Worm (Caenorhabditis elegans) whole organism, young adult: ENCODE data around the gene Y39G8B.13.

Experiments used
- B0035.1 ChIP-seq: sonication (generic microtip); optimal IDR thresholded peaks from 2 replicates; lab custom pipeline; 2016; ENCODE audit warnings: missing genetic modification characterization, mild to moderate bottlenecking, missing compliant biosample characterization, missing genotype, missing genetic modification reagents
- B0261.1 ChIP-seq: sonication (generic microtip); optimal IDR thresholded peaks from 2 replicates; lab custom pipeline; 2016; ENCODE audit warnings: mild to moderate bottlenecking, missing genetic modification characterization, moderate library complexity, missing compliant biosample characterization
- D2030.7 ChIP-seq: fragments of 200-800 bp; sonication (Bioruptor generic); IDR thresholded peaks from 2 replicates; pipeline ENCODE4 v1.3.6; 2022; ENCODE audit warnings: missing genetic modification reagents, missing genetic modification characterization, missing compliant biosample characterization
- F10E7.11 ChIP-seq: sonication (generic microtip); optimal IDR thresholded peaks from 2 replicates; lab custom pipeline; 2017; ENCODE audit warnings: mild to moderate bottlenecking, missing genetic modification characterization, moderate library complexity, missing compliant biosample characterization
- F37B4.10 ChIP-seq: fragments of 200-800 bp; sonication (Bioruptor generic); IDR thresholded peaks from 2 replicates; pipeline ENCODE4 v1.3.6; 2022; ENCODE audit warnings: missing genetic modification characterization, missing compliant biosample characterization
- F57C9.4 ChIP-seq: sonication (generic microtip); optimal IDR thresholded peaks from 2 replicates; lab custom pipeline; 2017; ENCODE audit warnings: mild to moderate bottlenecking, missing genetic modification characterization, missing compliant biosample characterization
- T26A5.8 ChIP-seq: sonication (generic microtip); optimal IDR thresholded peaks from 2 replicates; lab custom pipeline; 2016; ENCODE audit warnings: missing genetic modification characterization, missing compliant biosample characterization
- Y53G8AR.9 ChIP-seq: fragments of 200-800 bp; sonication (Bioruptor generic); conservative IDR thresholded peaks from 2 replicates; pipeline ENCODE4 v1.3.6; 2022; ENCODE audit warnings: missing genetic modification reagents, missing genetic modification characterization, missing compliant biosample characterization
- Y56A3A.18 ChIP-seq: fragments of 200-800 bp; sonication (Bioruptor generic); IDR thresholded peaks from 2 replicates; pipeline ENCODE4 v1.3.6; 2022; ENCODE audit warnings: missing genetic modification reagents, missing genetic modification characterization, missing compliant biosample characterization
- Y67H2A.10 ChIP-seq: fragments of 200-800 bp; sonication (Bioruptor generic); conservative IDR thresholded peaks from 2 replicates; pipeline ENCODE4 v1.3.6; 2022; ENCODE audit warnings: missing genetic modification reagents, missing genetic modification characterization, missing compliant biosample characterization
- Y95B8A.8 ChIP-seq: fragments of 200-800 bp; sonication (Bioruptor generic); IDR thresholded peaks from 2 replicates; pipeline ENCODE4 v1.3.6; 2022; ENCODE audit warnings: missing genetic modification reagents, missing genetic modification characterization, missing compliant biosample characterization
- akir-1 ChIP-seq: fragments of 200-800 bp; sonication (Bioruptor generic); optimal IDR thresholded peaks from 2 replicates; lab custom pipeline; 2018; ENCODE audit warnings: mild to moderate bottlenecking, missing genetic modification characterization, moderate library complexity, missing compliant biosample characterization
- aptf-2 ChIP-seq: fragments of 200-800 bp; sonication (Bioruptor generic); conservative IDR thresholded peaks from 2 replicates; pipeline ENCODE4 v1.3.6; 2022; ENCODE audit warnings: missing genetic modification reagents, missing genetic modification characterization, missing compliant biosample characterization
- aptf-3 ChIP-seq: fragments of 200-800 bp; sonication (Bioruptor generic); IDR thresholded peaks from 2 replicates; pipeline ENCODE4 v1.3.6; 2022; ENCODE audit warnings: missing genetic modification characterization, missing compliant biosample characterization
- attf-3 ChIP-seq: fragments of 200-800 bp; sonication (Bioruptor generic); conservative IDR thresholded peaks from 2 replicates; pipeline ENCODE4 v1.3.6; 2022; ENCODE audit warnings: missing genetic modification reagents, missing genetic modification characterization, missing compliant biosample characterization
- cebp-1 ChIP-seq, 2 experiments: fragments of 200-800 bp in 1 of 2; sonication (Bioruptor generic) in 1 of 2; sonication (generic microtip) in 1 of 2; IDR thresholded peaks in 1 of 2; optimal IDR thresholded peaks in 1 of 2; 2 replicates each; pipeline versions ENCODE4 v1.3.6 to Lab custom; 2017 to 2022; ENCODE audit warnings: missing compliant biosample characterization in 2 of 2, missing genetic modification characterization in 2 of 2, mild to moderate bottlenecking in 1 of 2, missing genetic modification reagents in 1 of 2, moderate library complexity in 1 of 2
- ceh-27 ChIP-seq: fragments of 200-800 bp; sonication (Bioruptor generic); optimal IDR thresholded peaks from 2 replicates; lab custom pipeline; 2018; ENCODE audit warnings: mild to moderate bottlenecking, missing genetic modification characterization, moderate library complexity, missing compliant biosample characterization
- ceh-58 ChIP-seq: fragments of 200-800 bp; sonication (Bioruptor generic); IDR thresholded peaks from 2 replicates; pipeline ENCODE4 v1.3.6; 2022; ENCODE audit warnings: missing genetic modification characterization, missing compliant biosample characterization
- ceh-79 ChIP-seq: sonication (generic microtip); optimal IDR thresholded peaks from 2 replicates; lab custom pipeline; 2017; ENCODE audit warnings: mild to moderate bottlenecking, missing genetic modification characterization, missing compliant biosample characterization
- ceh-91 ChIP-seq: fragments of 200-800 bp; sonication (Bioruptor generic); IDR thresholded peaks from 2 replicates; pipeline ENCODE4 v1.3.6; 2022; ENCODE audit warnings: missing genetic modification reagents, missing genetic modification characterization, missing compliant biosample characterization
- die-1 ChIP-seq: sonication (generic microtip); optimal IDR thresholded peaks from 2 replicates; lab custom pipeline; 2016; ENCODE audit warnings: missing genotype, mild to moderate bottlenecking, missing genetic modification characterization, missing compliant biosample characterization
- dpff-1 ChIP-seq: sonication (generic microtip); optimal IDR thresholded peaks from 2 replicates; lab custom pipeline; 2017; ENCODE audit warnings: mild to moderate bottlenecking, missing genetic modification characterization, missing compliant biosample characterization
- efl-1 ChIP-seq: fragments of 150-350 bp; optimal IDR thresholded peaks from 2 replicates; lab custom pipeline; 2014; ENCODE audit warnings: missing biosample characterization, missing genetic modification reagents, missing genetic modification characterization
- egrh-3 ChIP-seq: fragments of 200-800 bp; sonication (Bioruptor generic); IDR thresholded peaks from 2 replicates; pipeline ENCODE4 v1.3.6; 2022; ENCODE audit warnings: missing genetic modification reagents, missing genetic modification characterization, missing compliant biosample characterization
- hmg-1.2 ChIP-seq: fragments of 200-800 bp; sonication (Bioruptor generic); IDR thresholded peaks from 2 replicates; pipeline ENCODE4 v1.3.6; 2022; ENCODE audit warnings: missing genetic modification reagents, missing genetic modification characterization, missing compliant biosample characterization
- let-607 ChIP-seq, 2 experiments: fragments of 200-800 bp in 1 of 2; sonication (Bioruptor generic) in 1 of 2; sonication (generic microtip) in 1 of 2; optimal IDR thresholded peaks; 2 replicates each; lab custom pipeline; 2016 to 2018; ENCODE audit warnings: mild to moderate bottlenecking in 2 of 2, missing compliant biosample characterization in 2 of 2, missing genetic modification characterization in 2 of 2, moderate library complexity in 2 of 2, missing genotype in 1 of 2
- lin-26 ChIP-seq: fragments of 200-800 bp; sonication (Bioruptor generic); IDR thresholded peaks from 2 replicates; pipeline ENCODE4 v1.3.6; 2022; ENCODE audit warnings: missing genetic modification reagents, missing genetic modification characterization, missing compliant biosample characterization
- lin-35 ChIP-seq, 3 experiments: fragments of 150-350 bp in 2 of 3; sonication (generic microtip) in 1 of 3; optimal IDR thresholded peaks; 2 replicates each; lab custom pipeline; 2014 to 2018; ENCODE audit warnings: missing biosample characterization in 3 of 3, missing genetic modification characterization in 3 of 3, missing genetic modification reagents in 3 of 3
- lin-54 ChIP-seq: fragments of 200-800 bp; sonication (Bioruptor generic); optimal IDR thresholded peaks from 2 replicates; lab custom pipeline; 2018; ENCODE audit warnings: mild to moderate bottlenecking, missing genetic modification characterization, missing compliant biosample characterization
- lir-1 ChIP-seq: fragments of 200-800 bp; sonication (Bioruptor generic); conservative IDR thresholded peaks from 2 replicates; pipeline ENCODE4 v1.3.6; 2022; ENCODE audit warnings: missing genetic modification reagents, missing genetic modification characterization, missing compliant biosample characterization
- madf-3 ChIP-seq: fragments of 200-800 bp; sonication (Bioruptor generic); IDR thresholded peaks from 2 replicates; pipeline ENCODE4 v1.3.6; 2022; ENCODE audit warnings: missing genetic modification reagents, missing genetic modification characterization, missing compliant biosample characterization
- madf-6 ChIP-seq: fragments of 200-800 bp; sonication (Bioruptor generic); IDR thresholded peaks from 2 replicates; pipeline ENCODE4 v1.3.6; 2022; ENCODE audit warnings: missing genetic modification reagents, missing genetic modification characterization, missing compliant biosample characterization
- mxl-1 ChIP-seq: sonication (generic microtip); optimal IDR thresholded peaks from 2 replicates; lab custom pipeline; 2016; ENCODE audit warnings: missing genetic modification characterization, missing compliant biosample characterization
- nhr-90 ChIP-seq: sonication (generic microtip); optimal IDR thresholded peaks from 2 replicates; lab custom pipeline; 2016; ENCODE audit warnings: missing genotype, mild to moderate bottlenecking, missing genetic modification characterization, missing compliant biosample characterization
- repo-1 ChIP-seq: sonication (generic microtip); optimal IDR thresholded peaks from 2 replicates; lab custom pipeline; 2017; ENCODE audit warnings: mild to moderate bottlenecking, missing genetic modification characterization, missing compliant biosample characterization
- snpc-3.4 ChIP-seq: sonication (generic microtip); optimal IDR thresholded peaks from 2 replicates; lab custom pipeline; 2017; ENCODE audit warnings: missing genetic modification characterization, mild to moderate bottlenecking, missing compliant biosample characterization, antibody characterized with exemption, moderate library complexity, missing genotype, missing genetic modification reagents
- tbp1 ChIP-seq: fragments of 200-800 bp; sonication (Bioruptor generic); optimal IDR thresholded peaks from 2 replicates; lab custom pipeline; 2018; ENCODE audit warnings: mild to moderate bottlenecking, missing genetic modification characterization, missing compliant biosample characterization
- tbx-9 ChIP-seq: sonication (generic microtip); optimal IDR thresholded peaks from 2 replicates; lab custom pipeline; 2016; ENCODE audit warnings: borderline replicate concordance, missing genetic modification characterization, inconsistent platforms, missing compliant biosample characterization
- tlf-1 ChIP-seq: fragments of 200-800 bp; sonication (Bioruptor generic); optimal IDR thresholded peaks from 2 replicates; lab custom pipeline; 2018; ENCODE audit warnings: mild to moderate bottlenecking, missing genetic modification characterization, missing compliant biosample characterization
- unc-62 ChIP-seq: fragments of 150-350 bp; optimal IDR thresholded peaks from 2 replicates; lab custom pipeline; 2014; ENCODE audit warnings: missing biosample characterization, missing genetic modification reagents, missing genetic modification characterization
- xnd-1 ChIP-seq: sonication (generic microtip); optimal IDR thresholded peaks from 2 replicates; lab custom pipeline; 2016; ENCODE audit warnings: missing genotype, missing genetic modification reagents, missing genetic modification characterization, missing compliant biosample characterization
- zfh-2 ChIP-seq: fragments of 200-800 bp; sonication (Bioruptor generic); conservative IDR thresholded peaks from 2 replicates; pipeline ENCODE4 v1.3.6; 2022; ENCODE audit warnings: missing genetic modification reagents, missing genetic modification characterization, missing compliant biosample characterization
- zim-3 ChIP-seq: sonication (generic microtip); optimal IDR thresholded peaks from 2 replicates; lab custom pipeline; 2017; ENCODE audit warnings: mild to moderate bottlenecking, missing genetic modification characterization, moderate library complexity, missing compliant biosample characterization
- ztf-18 ChIP-seq: sonication (generic microtip); optimal IDR thresholded peaks from 2 replicates; lab custom pipeline; 2016; ENCODE audit warnings: missing genotype, mild to moderate bottlenecking, missing genetic modification characterization, missing compliant biosample characterization
- ztf-28 ChIP-seq: fragments of 200-800 bp; sonication (Bioruptor generic); IDR thresholded peaks from 2 replicates; pipeline ENCODE4 v1.3.6; 2022; ENCODE audit warnings: missing genetic modification reagents, missing genetic modification characterization, missing compliant biosample characterization
- ztf-3 ChIP-seq: fragments of 200-800 bp; sonication (Bioruptor generic); optimal IDR thresholded peaks from 2 replicates; lab custom pipeline; 2018; ENCODE audit warnings: mild to moderate bottlenecking, missing genetic modification characterization, missing compliant biosample characterization

The Y39G8B.13 gene

ce11 chrII:14018887-14019286 lies 36.0 kb upstream of the Y39G8B.13 start:
- TF ChIP-seq unc-62 (GFP tag; lab: Kevin White, UChicago) (no peak), lin-54 (no peak), attf-3 (no peak), madf-6 (GFP tag; lab: Robert Waterston, UW) (no peak), dpff-1 (no peak), Y56A3A.18 (GFP tag; lab: Robert Waterston, UW) (no peak), F57C9.4 (tag; lab: Kevin White, UChicago) (no peak)
- TF ChIP-seq, all 124 proteins: peak for 0

DNA sequence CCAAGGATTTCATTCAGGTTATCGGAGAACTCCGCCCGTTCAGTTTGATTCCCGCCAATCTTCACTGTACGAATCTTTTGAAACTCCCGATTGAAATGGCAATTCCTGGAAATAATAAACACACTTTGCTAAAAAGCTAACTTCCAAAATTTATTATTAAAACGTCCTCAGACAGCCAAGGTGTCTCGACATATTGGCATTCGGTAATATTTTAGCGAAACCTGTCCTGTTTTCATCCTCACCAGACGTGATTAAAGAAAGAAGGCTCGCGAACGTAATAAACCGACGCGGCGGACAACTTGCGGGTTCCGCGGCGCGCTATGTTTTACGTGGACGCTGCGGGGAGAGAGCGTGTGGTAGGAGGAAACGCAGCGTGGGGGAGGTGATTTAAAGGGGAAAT lies 35.3 kb upstream of the Y39G8B.13 start:
- peak; percentile 95 for TF ChIP-seq repo-1 (tag; lab: Kevin White, UChicago)
- no peak for TF ChIP-seq F37B4.10
- no peak for TF ChIP-seq unc-62 (GFP tag; lab: Kevin White, UChicago)
- peak; percentile 36 for TF ChIP-seq B0261.1 (tag; lab: Kevin White, UChicago)
- TF ChIP-seq ceh-58 (GFP tag; lab: Robert Waterston, UW), result no peak
- TF ChIP-seq snpc-3.4, result peak; percentile 98
- peak; percentile 89 for TF ChIP-seq dpff-1
- peak; percentile 62 for TF ChIP-seq Y53G8AR.9 (GFP tag; lab: Robert Waterston, UW)
- TF ChIP-seq akir-1, result peak; percentile 52
- TF ChIP-seq tbx-9 (tag; lab: Kevin White, UChicago), result peak; percentile 14
- TF ChIP-seq D2030.7 (GFP tag; lab: Robert Waterston, UW), result peak; percentile 96
- TF ChIP-seq attf-3, result no peak
- no peak for TF ChIP-seq die-1 (tag; lab: Kevin White, UChicago)
- peak; percentile 39; the same call in 1 of the 2 replicates for TF ChIP-seq egrh-3
- no peak for TF ChIP-seq lir-1 (GFP tag; lab: Robert Waterston, UW)
- TF ChIP-seq Y95B8A.8, result peak; percentile 10; the same call in 1 of the 2 replicates
- TF ChIP-seq zim-3, result peak; percentile 41
- peak; percentile 39 for TF ChIP-seq ceh-27 (GFP tag; lab: Kevin White, UChicago)
- TF ChIP-seq lin-26 (GFP tag; lab: Robert Waterston, UW), result peak; percentile 74
- TF ChIP-seq zfh-2, result peak; percentile 91
- no peak for TF ChIP-seq cebp-1 (GFP tag; IDR thresholded peaks at IDR 0.05; lab: Robert Waterston, UW)
- TF ChIP-seq cebp-1 (tag; optimal IDR thresholded peaks at IDR 0.05; lab: Kevin White, UChicago), result peak; percentile 73
- TF ChIP-seq mxl-1 (tag; lab: Kevin White, UChicago), result no peak
- TF ChIP-seq lin-35 (GFP tag; optimal IDR thresholded peaks at IDR 0.05; lab: Kevin White, UChicago), result peak in 2 of 3 experiments; percentile 18 to 75
- no peak for TF ChIP-seq Y67H2A.10 (GFP tag; lab: Robert Waterston, UW)
- no peak for TF ChIP-seq aptf-2 (GFP tag; lab: Robert Waterston, UW)
- TF ChIP-seq ceh-91 (GFP tag; lab: Robert Waterston, UW), result 0 out of 2 replicates have a peak, but pooled peaks have one; percentile 25
- TF ChIP-seq aptf-3 (GFP tag; lab: Robert Waterston, UW), result no peak
- TF ChIP-seq let-607 (tag; optimal IDR thresholded peaks at IDR 0.05; lab: Kevin White, UChicago), result peak; percentile 29 to 58
- TF ChIP-seq B0035.1, result peak; percentile 37
- peak; percentile 83 for TF ChIP-seq tbp1
- TF ChIP-seq ceh-79 (tag; lab: Kevin White, UChicago), result no peak
- peak; percentile 74 for TF ChIP-seq ztf-18 (tag; lab: Kevin White, UChicago)
- TF ChIP-seq ztf-28, result no peak
- peak; percentile 37; the same call in 1 of the 2 replicates for TF ChIP-seq madf-3 (GFP tag; lab: Robert Waterston, UW)
- TF ChIP-seq lin-54, result peak; percentile 85
- TF ChIP-seq efl-1 (GFP tag; lab: Kevin White, UChicago), result peak; percentile 44
- TF ChIP-seq tlf-1 (GFP tag; lab: Kevin White, UChicago), result peak; percentile 89
- TF ChIP-seq xnd-1 (tag; lab: Kevin White, UChicago), result peak; percentile 69
- TF ChIP-seq T26A5.8 (tag; lab: Kevin White, UChicago), result peak; percentile 78
- TF ChIP-seq hmg-1.2 (GFP tag; lab: Robert Waterston, UW), result peak; percentile 100
- no peak for TF ChIP-seq nhr-90 (tag; lab: Kevin White, UChicago)
- TF ChIP-seq ztf-3 (GFP tag; lab: Kevin White, UChicago), result peak; percentile 43
- TF ChIP-seq F10E7.11 (tag; lab: Kevin White, UChicago), result peak; percentile 40
